Fruit fly (Drosophila melanogaster) whole organism: ENCODE data around the gene Acp29AB.

Source experiments
- CG8478 ChIP-seq: fragments of >200 bp; optimal IDR thresholded peaks from 2 replicates; lab custom pipeline; 2018; ENCODE audit warnings: inconsistent platforms
- Dll ChIP-seq: fragments of >200 bp; optimal IDR thresholded peaks from 2 replicates; lab custom pipeline; 2017
- EcR ChIP-seq, 2 experiments: fragments of >200 bp; optimal IDR thresholded peaks; 2 replicates each; lab custom pipeline; 2017; ENCODE audit warnings: missing biosample characterization in 2 of 2, missing genetic modification characterization in 2 of 2, missing genetic modification reagents in 2 of 2
- pan ChIP-seq: fragments of >200 bp; optimal IDR thresholded peaks from 2 replicates; lab custom pipeline; 2017
- psq ChIP-seq: fragments of >200 bp; optimal IDR thresholded peaks from 2 replicates; lab custom pipeline; 2017
- usp ChIP-seq: fragments of >200 bp; optimal IDR thresholded peaks from 2 replicates; lab custom pipeline; 2017; ENCODE audit warnings: missing biosample characterization, missing genetic modification characterization, mixed read lengths

Gene Acp29AB

DNA sequence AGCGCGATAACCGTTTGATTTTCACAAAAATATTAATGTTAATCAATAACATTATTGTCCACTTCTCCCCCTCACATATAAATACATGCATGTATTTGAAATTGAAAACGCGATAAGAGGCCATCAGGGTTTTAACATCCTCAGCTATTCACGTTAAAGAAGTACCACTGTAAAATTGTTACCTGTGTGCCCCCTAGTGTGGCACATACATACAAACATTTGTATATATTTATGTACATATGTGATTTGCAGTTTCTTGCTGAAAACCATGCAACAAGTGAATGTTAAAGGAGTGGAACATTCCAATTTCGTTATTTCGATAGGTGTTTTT, 30.1 kb downstream of the Acp29AB start:
- no peak for TF ChIP-seq CG8478
- no peak for TF ChIP-seq usp (GFP tag; lab: Kevin White, UChicago)
- no peak for TF ChIP-seq pan (lab: Kevin White, UChicago)
- TF ChIP-seq Dll (lab: Kevin White, UChicago), result no peak
- TF ChIP-seq EcR (GFP tag; optimal IDR thresholded peaks at IDR 0.05; lab: Kevin White, UChicago), result no peak
- TF ChIP-seq psq (lab: Kevin White, UChicago), result no peak

DNA sequence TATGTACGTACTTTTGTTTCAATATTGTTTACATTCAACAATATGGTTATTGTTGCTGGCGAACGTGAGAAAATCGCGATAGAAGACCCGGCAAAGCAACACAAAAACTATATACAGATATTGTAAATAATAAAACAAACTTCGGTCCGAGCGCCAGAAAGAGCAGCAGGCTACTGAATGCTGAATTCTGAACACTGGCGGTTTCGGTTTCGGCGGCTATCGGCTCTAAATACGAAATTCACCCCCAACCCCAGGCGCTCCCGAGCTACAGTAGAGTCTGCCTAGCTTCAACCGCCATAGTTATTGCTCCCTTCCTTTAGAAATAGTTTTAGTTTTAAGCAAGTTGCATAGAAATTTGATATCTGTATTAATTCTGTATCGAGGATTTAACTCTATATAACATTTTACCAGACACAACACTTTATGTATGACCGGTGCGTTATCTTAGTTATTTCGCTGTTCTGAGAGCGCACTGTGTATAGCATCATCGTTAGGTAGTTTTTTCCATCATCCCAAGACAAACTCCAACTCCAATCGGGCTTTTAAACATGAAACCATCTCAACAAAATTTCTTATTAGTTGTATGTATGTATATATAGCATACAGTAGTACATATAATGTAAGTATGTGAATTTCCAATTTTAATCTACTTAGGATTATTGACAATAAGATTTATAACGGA, 30.6 kb downstream of the Acp29AB start, which contains the start of gene CG7627:
Gene CG7627, minus strand, starts transcription at position 197 of the 682 bp plus-strand sequence.
- TF ChIP-seq usp (GFP tag; lab: Kevin White, UChicago) (no peak), EcR (GFP tag; optimal IDR thresholded peaks at IDR 0.05; lab: Kevin White, UChicago) (no peak), psq (lab: Kevin White, UChicago) (no peak), pan (lab: Kevin White, UChicago) (no peak), Dll (lab: Kevin White, UChicago) (no peak)

DNA sequence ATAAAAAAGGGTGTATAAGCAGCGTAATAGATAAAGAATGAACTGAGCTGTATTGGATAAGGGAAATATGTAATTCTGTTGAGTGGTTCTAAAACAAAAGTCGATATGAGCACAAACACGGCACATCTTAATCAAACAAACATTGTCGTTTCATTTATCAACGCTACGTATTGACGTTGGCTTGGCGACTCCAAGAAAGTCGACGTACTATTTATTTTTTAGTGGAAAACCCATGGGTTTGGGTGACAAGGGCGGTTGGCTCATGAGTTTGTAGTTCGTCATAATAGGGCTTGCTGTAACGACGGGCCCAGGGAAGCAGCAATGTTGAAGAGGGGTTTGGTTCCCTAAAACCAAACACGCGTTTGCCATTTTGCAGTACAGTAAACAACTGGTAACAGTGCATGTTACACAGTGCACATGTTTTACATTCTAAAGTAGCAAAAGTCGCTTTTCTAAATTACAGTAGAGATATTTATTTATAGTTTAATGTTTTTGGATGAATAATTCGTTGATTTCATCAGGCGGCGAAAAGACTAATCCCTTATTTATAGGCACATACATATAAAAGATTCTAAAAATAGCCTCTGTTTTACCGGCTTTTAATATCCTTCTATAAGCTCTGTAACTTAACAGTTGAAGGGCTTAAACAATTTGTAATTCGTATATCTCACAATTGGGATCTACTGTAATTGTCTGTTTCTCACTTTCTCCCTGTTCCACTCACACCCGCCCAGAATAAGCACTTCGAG, 31.6 kb downstream of the Acp29AB start:
- TF ChIP-seq pan (lab: Kevin White, UChicago), result no peak
- no peak for TF ChIP-seq psq (lab: Kevin White, UChicago)
- TF ChIP-seq Dll (lab: Kevin White, UChicago), result no peak
- TF ChIP-seq usp (GFP tag; lab: Kevin White, UChicago), result no peak
- TF ChIP-seq EcR (GFP tag; optimal IDR thresholded peaks at IDR 0.05; lab: Kevin White, UChicago), result no peak
- TF ChIP-seq CG8478, result no peak

DNA sequence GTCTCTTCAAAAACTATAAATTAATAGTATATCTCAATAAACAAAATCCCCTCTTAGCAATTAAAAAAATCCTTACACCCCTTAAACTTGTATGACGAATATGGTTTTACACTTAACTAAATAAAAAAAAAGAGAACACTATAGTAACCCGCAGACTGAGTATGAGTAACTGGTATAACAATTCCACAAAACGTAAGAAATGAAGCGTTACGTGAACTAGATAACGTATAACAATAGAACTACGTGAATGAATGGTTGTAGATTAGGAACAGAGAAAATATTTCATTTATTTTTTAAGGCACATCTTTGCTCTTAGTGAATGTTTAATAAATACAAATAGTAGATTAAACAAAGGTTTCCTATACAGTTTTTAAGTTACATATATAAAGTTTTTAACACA, 37.6 kb downstream of the Acp29AB start:
- TF ChIP-seq usp (GFP tag; lab: Kevin White, UChicago), result no peak
- TF ChIP-seq pan (lab: Kevin White, UChicago), result no peak
- no peak for TF ChIP-seq Dll (lab: Kevin White, UChicago)
- TF ChIP-seq EcR (GFP tag; optimal IDR thresholded peaks at IDR 0.05; lab: Kevin White, UChicago), result no peak
- no peak for TF ChIP-seq CG8478
- TF ChIP-seq psq (lab: Kevin White, UChicago), result no peak

DNA sequence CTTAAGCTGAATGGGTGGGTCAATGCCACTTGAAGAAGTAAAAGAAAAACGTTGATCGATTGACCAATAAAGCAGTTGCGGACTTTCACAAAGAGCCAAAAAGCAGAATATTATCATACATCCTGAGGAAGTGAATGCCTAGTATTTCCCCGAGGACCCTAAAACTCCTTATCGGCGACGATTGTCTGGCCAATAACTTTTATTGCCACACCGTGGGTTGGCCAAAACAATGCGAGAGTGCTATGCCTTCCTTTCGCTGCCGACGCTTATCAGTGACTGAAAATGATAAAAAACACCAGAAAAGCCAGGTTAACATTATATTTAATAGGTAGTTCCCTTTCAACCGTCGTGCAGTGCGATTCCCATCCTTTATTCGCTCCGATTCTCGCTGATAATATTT, 41.2 kb downstream of the Acp29AB start, which contains the start of gene Mur29B:
Gene Mur29B, plus strand, starts transcription at position 324 of the 400 bp plus-strand sequence.
- TF ChIP-seq usp (GFP tag; lab: Kevin White, UChicago), result no peak
- no peak for TF ChIP-seq EcR (GFP tag; optimal IDR thresholded peaks at IDR 0.05; lab: Kevin White, UChicago)
- TF ChIP-seq pan (lab: Kevin White, UChicago), result no peak
- TF ChIP-seq CG8478, result no peak
- TF ChIP-seq Dll (lab: Kevin White, UChicago), result no peak
- no peak for TF ChIP-seq psq (lab: Kevin White, UChicago)

DNA sequence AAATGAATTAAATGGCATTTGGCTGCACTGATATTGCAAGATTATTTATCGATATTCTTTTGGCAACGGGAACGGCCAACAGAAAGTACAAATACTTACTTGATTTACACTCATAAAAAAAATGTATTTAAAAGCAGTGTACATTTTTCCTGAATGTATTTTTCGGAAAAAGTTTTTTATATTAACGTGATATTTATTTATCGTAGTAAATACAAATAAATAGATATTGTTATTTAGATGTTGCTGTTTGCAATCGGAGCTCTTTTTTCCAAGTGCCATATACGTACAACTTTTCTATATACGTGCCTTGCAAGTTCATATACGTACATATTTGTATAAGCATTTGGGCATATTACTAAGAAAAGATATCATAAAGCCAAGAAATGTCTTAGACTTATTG, 41.7 kb downstream of the Acp29AB start:
- TF ChIP-seq pan (lab: Kevin White, UChicago) (no peak), psq (lab: Kevin White, UChicago) (no peak), Dll (lab: Kevin White, UChicago) (no peak), CG8478 (no peak), usp (GFP tag; lab: Kevin White, UChicago) (no peak), EcR (GFP tag; optimal IDR thresholded peaks at IDR 0.05; lab: Kevin White, UChicago) (no peak)

DNA sequence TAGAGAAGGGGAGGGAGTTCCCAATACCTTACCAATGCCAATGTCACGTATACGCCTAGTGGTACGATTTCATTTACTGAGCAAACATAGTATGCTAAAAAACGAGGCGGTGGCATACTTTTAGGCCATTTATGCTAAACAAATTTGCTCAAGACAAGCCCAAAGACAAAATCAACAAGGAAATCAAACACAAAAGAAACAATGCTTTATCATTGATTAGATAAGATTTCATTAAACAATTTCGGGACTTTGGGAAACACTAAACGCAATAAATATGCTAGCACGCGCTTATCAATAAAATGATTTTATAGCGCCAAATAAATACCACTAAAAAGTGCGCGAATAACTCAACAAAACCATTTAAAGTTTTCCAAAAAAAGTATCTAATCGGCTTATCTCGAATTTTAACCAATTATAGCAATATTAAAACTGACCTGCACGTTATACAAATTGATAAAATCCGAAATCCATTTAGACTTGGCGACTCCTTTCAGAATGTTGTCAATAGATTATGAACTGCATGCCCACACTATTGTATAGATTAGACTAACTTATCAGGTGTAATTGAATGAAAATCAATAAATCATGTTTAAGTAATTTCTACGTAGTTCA, 42.4 kb downstream of the Acp29AB start:
- no peak for TF ChIP-seq usp (GFP tag; lab: Kevin White, UChicago)
- no peak for TF ChIP-seq Dll (lab: Kevin White, UChicago)
- TF ChIP-seq CG8478, result no peak
- no peak for TF ChIP-seq psq (lab: Kevin White, UChicago)
- TF ChIP-seq pan (lab: Kevin White, UChicago), result no peak

DNA sequence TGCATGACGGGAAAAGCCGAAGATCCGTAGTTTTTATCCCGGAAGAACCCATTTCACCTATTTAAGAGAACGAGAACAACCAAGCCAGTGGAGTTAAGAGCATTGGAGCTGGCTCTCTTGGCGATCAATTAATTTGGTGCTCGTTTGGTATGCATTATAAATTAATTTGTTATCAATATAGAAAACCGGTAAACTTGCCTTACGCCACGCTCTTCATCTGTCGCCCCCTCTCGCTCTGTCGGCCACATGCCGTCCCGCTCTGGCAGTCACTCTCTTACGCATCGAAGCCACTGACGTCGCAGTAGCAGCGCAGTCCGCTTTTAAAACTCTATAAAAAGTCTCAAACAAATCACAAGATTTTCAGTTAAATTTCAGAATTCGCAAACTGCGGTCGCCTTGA, 46.8 kb downstream of the Acp29AB start, which contains the start of gene CG7778:
Gene CG7778, plus strand, starts transcription at position 361 of the 400 bp plus-strand sequence.
- no peak for TF ChIP-seq usp (GFP tag; lab: Kevin White, UChicago)
- no peak for TF ChIP-seq EcR (GFP tag; optimal IDR thresholded peaks at IDR 0.05; lab: Kevin White, UChicago)
- TF ChIP-seq psq (lab: Kevin White, UChicago), result no peak
- TF ChIP-seq Dll (lab: Kevin White, UChicago), result no peak
- no peak for TF ChIP-seq pan (lab: Kevin White, UChicago)
- no peak for TF ChIP-seq CG8478

DNA sequence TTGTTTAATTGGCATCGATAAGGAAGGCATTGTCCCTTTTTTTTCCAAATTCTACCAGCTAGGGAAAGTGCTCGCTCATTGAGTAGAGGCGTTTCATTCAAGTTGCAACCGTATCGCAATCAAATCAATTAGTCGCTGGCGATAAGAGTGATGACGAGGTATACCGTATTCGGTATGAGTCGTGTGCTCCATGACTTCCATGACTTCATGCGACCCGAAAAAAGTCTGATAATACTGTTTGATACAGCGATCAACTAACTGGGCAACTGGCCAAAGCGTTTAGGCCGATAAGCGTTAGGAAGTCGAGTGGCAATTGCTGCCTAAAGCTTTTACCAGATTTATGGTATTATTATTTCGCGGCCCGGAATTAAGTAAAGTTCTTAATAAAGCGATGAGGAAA, 48.5 kb downstream of the Acp29AB start:
- TF ChIP-seq usp (GFP tag; lab: Kevin White, UChicago) (no peak), Dll (lab: Kevin White, UChicago) (no peak), CG8478 (no peak), pan (lab: Kevin White, UChicago) (no peak), EcR (GFP tag; optimal IDR thresholded peaks at IDR 0.05; lab: Kevin White, UChicago) (no peak), psq (lab: Kevin White, UChicago) (no peak)
